Worm (Caenorhabditis elegans) whole organism, late embryonic: ENCODE measurements around the gene angl-1.

ENCODE experiments used
- C08G9.2 ChIP-seq: sonication (generic microtip); optimal IDR thresholded peaks from 2 replicates; lab custom pipeline; 2016; ENCODE audit warnings: mild to moderate bottlenecking, missing genetic modification characterization, moderate library complexity, missing compliant biosample characterization
- C38D4.7 ChIP-seq: fragments of 200-800 bp; sonication (Bioruptor generic); optimal IDR thresholded peaks from 2 replicates; lab custom pipeline; 2018; ENCODE audit warnings: mild to moderate bottlenecking, missing genetic modification characterization, moderate library complexity, missing compliant biosample characterization
- K02D7.2 ChIP-seq: sonication (generic microtip); optimal IDR thresholded peaks from 2 replicates; lab custom pipeline; 2017; ENCODE audit warnings: mild to moderate bottlenecking, missing genetic modification characterization, missing compliant biosample characterization
- K09A11.1 ChIP-seq: sonication (generic microtip); optimal IDR thresholded peaks from 2 replicates; lab custom pipeline; 2017; ENCODE audit warnings: antibody characterized with exemption, mild to moderate bottlenecking, missing genetic modification characterization, missing compliant biosample characterization; ENCODE audit not compliant: insufficient read depth
- Y22D7AL.16 ChIP-seq: sonication (generic microtip); optimal IDR thresholded peaks from 2 replicates; lab custom pipeline; 2016; ENCODE audit warnings: missing genetic modification characterization, missing compliant biosample characterization
- ceh-2 ChIP-seq: sonication (generic microtip); optimal IDR thresholded peaks from 2 replicates; lab custom pipeline; 2016; ENCODE audit warnings: missing genotype, missing genetic modification characterization, missing compliant biosample characterization
- ceh-22 ChIP-seq: sonication (generic microtip); optimal IDR thresholded peaks from 2 replicates; lab custom pipeline; 2017; ENCODE audit warnings: missing biosample characterization, missing genetic modification characterization
- ceh-24 ChIP-seq: sonication (generic microtip); optimal IDR thresholded peaks from 2 replicates; lab custom pipeline; 2016; ENCODE audit warnings: mild to moderate bottlenecking, missing genetic modification characterization, missing compliant biosample characterization
- ceh-30 ChIP-seq: fragments of 150-350 bp; optimal IDR thresholded peaks from 2 replicates; lab custom pipeline; 2014; ENCODE audit warnings: missing biosample characterization, missing genetic modification characterization
- ceh-31 ChIP-seq: sonication (generic microtip); optimal IDR thresholded peaks from 2 replicates; lab custom pipeline; 2016; ENCODE audit warnings: missing genetic modification characterization, missing compliant biosample characterization
- ceh-45 ChIP-seq: fragments of 200-800 bp; sonication (Bioruptor generic); IDR thresholded peaks from 2 replicates; pipeline ENCODE4 v1.3.6; 2022; ENCODE audit warnings: missing genetic modification reagents, missing genetic modification characterization, missing compliant biosample characterization
- ceh-48 ChIP-seq: sonication (generic microtip); optimal IDR thresholded peaks from 2 replicates; lab custom pipeline; 2016; ENCODE audit warnings: missing genetic modification characterization, inconsistent platforms, missing compliant biosample characterization
- ceh-9 ChIP-seq: sonication (generic microtip); optimal IDR thresholded peaks from 2 replicates; lab custom pipeline; 2016; ENCODE audit warnings: mild to moderate bottlenecking, missing genetic modification characterization, inconsistent platforms, missing compliant biosample characterization
- dve-1 ChIP-seq: sonication (generic microtip); optimal IDR thresholded peaks from 2 replicates; lab custom pipeline; 2017; ENCODE audit warnings: antibody characterized with exemption, mild to moderate bottlenecking, missing genetic modification characterization, missing compliant biosample characterization
- elt-2 ChIP-seq: sonication (generic microtip); optimal IDR thresholded peaks from 2 replicates; lab custom pipeline; 2016; ENCODE audit warnings: missing genetic modification reagents, missing genetic modification characterization, missing compliant biosample characterization
- ets-4 ChIP-seq: sonication (generic microtip); optimal IDR thresholded peaks from 2 replicates; lab custom pipeline; 2016; ENCODE audit warnings: missing genetic modification characterization, missing compliant biosample characterization
- fkh-6 ChIP-seq: sonication (generic microtip); optimal IDR thresholded peaks from 2 replicates; lab custom pipeline; 2016; ENCODE audit warnings: missing genetic modification characterization, missing compliant biosample characterization
- gmeb-2 ChIP-seq: sonication (generic microtip); optimal IDR thresholded peaks from 2 replicates; lab custom pipeline; 2016; ENCODE audit warnings: missing genetic modification characterization, inconsistent platforms, missing compliant biosample characterization
- hlh-13 ChIP-seq: fragments of 200-800 bp; sonication (Bioruptor generic); optimal IDR thresholded peaks from 2 replicates; lab custom pipeline; 2018; ENCODE audit warnings: mild to moderate bottlenecking, missing genetic modification characterization, missing compliant biosample characterization
- hlh-15 ChIP-seq: sonication (generic microtip); optimal IDR thresholded peaks from 2 replicates; lab custom pipeline; 2016; ENCODE audit warnings: missing genetic modification characterization, missing compliant biosample characterization
- hlh-8 ChIP-seq: sonication (generic microtip); optimal IDR thresholded peaks from 2 replicates; lab custom pipeline; 2016; ENCODE audit warnings: missing genotype, missing genetic modification characterization, missing compliant biosample characterization
- lin-11 ChIP-seq: fragments of 200-800 bp; sonication (Bioruptor generic); optimal IDR thresholded peaks from 2 replicates; lab custom pipeline; 2018; ENCODE audit warnings: mild to moderate bottlenecking, missing genetic modification characterization, missing compliant biosample characterization
- mec-3 ChIP-seq: sonication (generic microtip); optimal IDR thresholded peaks from 2 replicates; lab custom pipeline; 2016; ENCODE audit warnings: borderline replicate concordance, missing genetic modification characterization, missing compliant biosample characterization
- nfya-1 ChIP-seq: sonication (generic microtip); optimal IDR thresholded peaks from 2 replicates; lab custom pipeline; 2017; ENCODE audit warnings: missing genetic modification characterization, mild to moderate bottlenecking, missing compliant biosample characterization, antibody characterized with exemption, moderate library complexity
- nhr-11 ChIP-seq: fragments of 150-350 bp; optimal IDR thresholded peaks from 2 replicates; lab custom pipeline; 2014; ENCODE audit warnings: missing biosample characterization, missing genetic modification characterization
- nhr-232 ChIP-seq: sonication (generic microtip); optimal IDR thresholded peaks from 2 replicates; lab custom pipeline; 2016; ENCODE audit warnings: missing genetic modification characterization, missing compliant biosample characterization
- npax-4 ChIP-seq: sonication (generic microtip); optimal IDR thresholded peaks from 2 replicates; lab custom pipeline; 2016; ENCODE audit warnings: missing genetic modification characterization, missing compliant biosample characterization
- pag-3 ChIP-seq: sonication (generic microtip); optimal IDR thresholded peaks from 2 replicates; lab custom pipeline; 2016; ENCODE audit warnings: missing compliant biosample characterization, missing genetic modification characterization, borderline replicate concordance
- pha-2 ChIP-seq: sonication (generic microtip); optimal IDR thresholded peaks from 2 replicates; lab custom pipeline; 2017; ENCODE audit warnings: mild to moderate bottlenecking, missing genetic modification characterization, missing compliant biosample characterization
- pha-4 ChIP-seq: fragments of 150-350 bp; optimal IDR thresholded peaks from 2 replicates; lab custom pipeline; 2018; ENCODE audit warnings: missing biosample characterization, missing genetic modification reagents, missing genetic modification characterization
- ref-2 ChIP-seq: sonication (generic microtip); optimal IDR thresholded peaks from 2 replicates; lab custom pipeline; 2016; ENCODE audit warnings: missing genetic modification characterization, missing compliant biosample characterization
- sdc-2 ChIP-seq: sonication (generic microtip); optimal IDR thresholded peaks from 2 replicates; lab custom pipeline; 2016; ENCODE audit warnings: missing genotype, missing genetic modification characterization, missing compliant biosample characterization
- sox-2 ChIP-seq: fragments of 200-800 bp; sonication (Bioruptor generic); IDR thresholded peaks from 2 replicates; pipeline ENCODE4 v1.3.6; 2022; ENCODE audit warnings: missing genetic modification reagents, missing genetic modification characterization, missing compliant biosample characterization
- syd-9 ChIP-seq: sonication (generic microtip); optimal IDR thresholded peaks from 2 replicates; lab custom pipeline; 2016; ENCODE audit warnings: mild to moderate bottlenecking, missing genetic modification characterization, moderate library complexity, missing compliant biosample characterization
- unc-42 ChIP-seq: sonication (generic microtip); optimal IDR thresholded peaks from 2 replicates; lab custom pipeline; 2016; ENCODE audit warnings: missing genotype, missing genetic modification characterization, missing compliant biosample characterization
- unc-55 ChIP-seq: sonication (generic microtip); optimal IDR thresholded peaks from 2 replicates; lab custom pipeline; 2017; ENCODE audit warnings: missing biosample characterization, missing genetic modification reagents, missing genetic modification characterization
- zip-5 ChIP-seq: sonication (generic microtip); optimal IDR thresholded peaks from 2 replicates; lab custom pipeline; 2016; ENCODE audit warnings: missing genetic modification characterization, missing compliant biosample characterization
- ztf-16 ChIP-seq: sonication (generic microtip); optimal IDR thresholded peaks from 2 replicates; lab custom pipeline; 2017; ENCODE audit warnings: missing genetic modification characterization, missing compliant biosample characterization

The angl-1 gene

DNA sequence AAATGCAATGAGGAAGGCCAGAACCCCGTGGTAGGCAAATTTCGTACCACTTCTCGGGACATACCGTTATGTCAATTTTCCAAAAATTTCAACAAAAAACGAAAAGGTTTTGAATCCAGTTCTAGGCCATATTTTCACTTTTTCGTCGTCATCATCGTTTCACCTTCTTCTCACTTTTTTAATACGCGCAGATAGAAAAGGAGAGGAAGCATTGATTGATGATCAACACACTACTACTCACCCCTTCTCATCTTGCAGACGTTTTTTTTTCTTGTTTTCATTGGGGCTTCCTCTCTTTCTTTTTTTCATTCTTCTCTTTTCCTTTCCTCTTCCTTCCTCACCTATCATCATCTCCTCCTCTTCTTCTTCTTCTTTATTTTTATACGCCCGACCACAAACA lies 22.8 kb downstream of the angl-1 start:
- TF ChIP-seq npax-4 (tag; lab: Kevin White, UChicago): no peak

ce11 chrV:2677648-2678047 lies 24.8 kb downstream of the angl-1 start:
- TF ChIP-seq Y22D7AL.16 (tag; lab: Kevin White, UChicago) (no peak), nhr-232 (no peak), ceh-2 (no peak), unc-42 (tag; lab: Kevin White, UChicago) (no peak), ceh-45 (GFP tag; lab: Robert Waterston, UW) (no peak), sdc-2 (no peak), pag-3 (tag; lab: Kevin White, UChicago) (no peak), ceh-24 (tag; lab: Kevin White, UChicago) (no peak), fkh-6 (no peak), pha-2 (tag; lab: Kevin White, UChicago) (no peak), mec-3 (no peak), syd-9 (tag; lab: Kevin White, UChicago) (no peak), ceh-30 (no peak)
- TF ChIP-seq, all 69 proteins: peak for 0

ce11 chrV:2683497-2683896 lies 30.6 kb downstream of the angl-1 start:
- no peak for TF ChIP-seq K02D7.2 (tag; lab: Kevin White, UChicago)
- no peak for TF ChIP-seq pag-3 (tag; lab: Kevin White, UChicago)
- TF ChIP-seq hlh-8 (tag; lab: Kevin White, UChicago): no peak
- no peak for TF ChIP-seq lin-11
- TF ChIP-seq unc-55 (GFP tag; lab: Kevin White, UChicago): no peak
- no peak for TF ChIP-seq elt-2 (tag; lab: Kevin White, UChicago)
- no peak for TF ChIP-seq ceh-2
- TF ChIP-seq dve-1: no peak
- TF ChIP-seq ets-4 (tag; lab: Kevin White, UChicago): no peak
- TF ChIP-seq nhr-232: no peak
- TF ChIP-seq hlh-15: no peak
- TF ChIP-seq nfya-1 (tag; lab: Kevin White, UChicago): no peak
- TF ChIP-seq unc-42 (tag; lab: Kevin White, UChicago): no peak
- TF ChIP-seq ceh-31: no peak
- TF ChIP-seq ceh-45 (GFP tag; lab: Robert Waterston, UW): no peak
- TF ChIP-seq K09A11.1: no peak
- TF ChIP-seq, all 69 proteins: peak for 0

- no peak for TF ChIP-seq ceh-48 (tag; lab: Kevin White, UChicago)
- no peak for TF ChIP-seq ztf-16 (tag; lab: Kevin White, UChicago)
- no peak for TF ChIP-seq C38D4.7 (GFP tag; lab: Kevin White, UChicago)
- TF ChIP-seq ceh-9: no peak
- no peak for TF ChIP-seq Y22D7AL.16 (tag; lab: Kevin White, UChicago)
- TF ChIP-seq C08G9.2 (tag; lab: Kevin White, UChicago): no peak
- no peak for TF ChIP-seq gmeb-2 (tag; lab: Kevin White, UChicago)
- no peak for TF ChIP-seq elt-2 (tag; lab: Kevin White, UChicago)
- TF ChIP-seq pha-4: no peak
- TF ChIP-seq hlh-13 (GFP tag; lab: Kevin White, UChicago): no peak
- no peak for TF ChIP-seq sdc-2
- TF ChIP-seq ceh-22 (tag; lab: Kevin White, UChicago): no peak
- TF ChIP-seq zip-5 (tag; lab: Kevin White, UChicago): no peak
- TF ChIP-seq ref-2 (tag; lab: Kevin White, UChicago): no peak
- TF ChIP-seq sox-2 (GFP tag; lab: Robert Waterston, UW): no peak
- no peak for TF ChIP-seq nfya-1 (tag; lab: Kevin White, UChicago)
- no peak for TF ChIP-seq unc-55 (GFP tag; lab: Kevin White, UChicago)
- TF ChIP-seq nhr-11 (tag; lab: Kevin White, UChicago): no peak
Observed at ce11 chrV:2684227-2684626, 31.3 kb downstream of the angl-1 start.
